Fruit fly (Drosophila melanogaster): ENCODE data around the gene Cf2.

Cf2 gene

DNA sequence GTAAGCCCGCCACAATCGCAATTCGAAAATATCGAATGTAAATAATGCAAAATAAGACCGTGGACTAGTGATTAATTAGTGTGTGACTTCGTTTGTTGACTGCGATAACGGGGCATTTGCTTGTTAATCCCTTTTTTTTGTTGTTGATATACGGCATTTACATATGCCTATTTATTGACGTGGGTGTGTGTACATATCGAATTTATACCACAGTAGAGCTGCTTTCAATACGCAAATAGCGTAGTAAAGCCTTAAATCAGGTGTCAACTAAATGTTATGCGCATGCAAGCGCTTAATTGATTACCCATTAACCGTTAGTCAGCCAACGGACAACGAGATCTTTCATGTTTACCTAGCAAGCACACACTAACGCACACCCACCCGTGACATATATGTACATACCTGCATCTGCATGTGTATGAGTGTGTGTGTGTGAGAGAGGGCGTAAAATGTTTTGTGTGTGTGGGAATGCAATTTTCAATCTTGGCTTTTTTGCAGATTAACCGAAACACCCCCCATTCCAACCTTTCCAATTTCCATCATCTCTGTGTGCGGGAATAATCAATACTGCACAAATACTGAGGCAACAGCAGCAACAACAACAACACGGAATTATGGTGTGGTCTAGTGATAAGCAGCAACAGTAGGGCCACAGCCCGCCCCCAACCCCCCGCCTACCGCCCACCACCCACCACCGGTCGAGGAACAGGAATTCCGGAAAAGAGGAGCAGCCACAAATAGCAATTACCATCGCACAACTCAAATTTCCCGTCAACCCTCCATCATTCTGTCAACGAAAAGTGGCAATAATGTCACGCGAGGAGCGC, 44.2 kb downstream of the Cf2 start (continued):
- TF ChIP-seq CG8388 (GFP tag; optimal IDR thresholded peaks at IDR 0.05): peak; percentile 33
- no peak for TF ChIP-seq HLH4C (GFP tag; IDR thresholded peaks at IDR 0.05; ENCODE audit: partially characterized antibody)
- TF ChIP-seq Chrac-16 (GFP tag; optimal IDR thresholded peaks at IDR 0.05): no peak
- TF ChIP-seq lilli (GFP tag; optimal IDR thresholded peaks at IDR 0.05): no peak
- no peak for TF ChIP-seq pnt (GFP tag; optimal IDR thresholded peaks at IDR 0.05)
- TF ChIP-seq mld (GFP tag; IDR thresholded peaks at IDR 0.05; ENCODE audit: partially characterized antibody): no peak
- TF ChIP-seq CG12391 (tag; optimal IDR thresholded peaks at IDR 0.05): no peak
- TF ChIP-seq CG11247 (GFP tag; IDR thresholded peaks at IDR 0.05): no peak
- no peak for TF ChIP-seq Taf1 (GFP tag; IDR thresholded peaks at IDR 0.05)
- TF ChIP-seq slp2 (GFP tag; optimal IDR thresholded peaks at IDR 0.05): no peak
- no peak for TF ChIP-seq CG7786 (GFP tag; optimal IDR thresholded peaks at IDR 0.05)
- no peak for TF ChIP-seq CG18011 (GFP tag; optimal IDR thresholded peaks at IDR 0.05)
- no peak for TF ChIP-seq BEAF-32 (GFP tag; optimal IDR thresholded peaks at IDR 0.05)
- TF ChIP-seq amos (GFP tag; IDR thresholded peaks at IDR 0.05; ENCODE audit: partially characterized antibody): no peak
- no peak for TF ChIP-seq hkb (optimal IDR thresholded peaks at IDR 0.05)
- 0 out of 2 replicates have a peak, but pooled peaks have one; percentile 47 for TF ChIP-seq hkb (GFP tag; IDR thresholded peaks at IDR 0.05)
- TF ChIP-seq ind (GFP tag; optimal IDR thresholded peaks at IDR 0.05): no peak
- no peak for TF ChIP-seq gsb (GFP tag; IDR thresholded peaks at IDR 0.05)
- no peak for TF ChIP-seq CG43689 (GFP tag; IDR thresholded peaks at IDR 0.05)
- TF ChIP-seq CG7839 (tag; optimal IDR thresholded peaks at IDR 0.05): no peak
- no peak for TF ChIP-seq CG6854 (GFP tag; optimal IDR thresholded peaks at IDR 0.05)
- TF ChIP-seq zfh2 (GFP tag; optimal IDR thresholded peaks at IDR 0.05): no peak
- no peak for TF ChIP-seq nau (GFP tag; optimal IDR thresholded peaks at IDR 0.05)
- TF ChIP-seq lbe (GFP tag; optimal IDR thresholded peaks at IDR 0.05): no peak
- TF ChIP-seq CG10147 (GFP tag; optimal IDR thresholded peaks at IDR 0.05): no peak
- no peak for TF ChIP-seq Ravus (GFP tag; IDR thresholded peaks at IDR 0.05)
- TF ChIP-seq Deaf1 (tag; optimal IDR thresholded peaks at IDR 0.05): no peak
- peak; percentile 29 for TF ChIP-seq org-1 (GFP tag; optimal IDR thresholded peaks at IDR 0.05)
- TF ChIP-seq scrt (GFP tag; optimal IDR thresholded peaks at IDR 0.05): no peak
- peak; percentile 40; the same call in 1 of the 2 replicates for TF ChIP-seq Awh (GFP tag; IDR thresholded peaks at IDR 0.05)
- TF ChIP-seq chinmo (GFP tag; IDR thresholded peaks at IDR 0.05; ENCODE audit: partially characterized antibody): no peak
- TF ChIP-seq CG9437 (GFP tag; optimal IDR thresholded peaks at IDR 0.05): no peak
- no peak for TF ChIP-seq abd-A (tag; optimal IDR thresholded peaks at IDR 0.05)
- TF ChIP-seq exex (tag; optimal IDR thresholded peaks at IDR 0.05): peak; percentile 22
- TF ChIP-seq CG1233 (GFP tag; optimal IDR thresholded peaks at IDR 0.05): peak; percentile 78
- no peak for TF ChIP-seq fru (optimal IDR thresholded peaks at IDR 0.05)
- TF ChIP-seq cato (GFP tag; optimal IDR thresholded peaks at IDR 0.05; ENCODE audit: borderline replicate concordance): no peak
- no peak for TF ChIP-seq CG5245 (GFP tag; optimal IDR thresholded peaks at IDR 0.05)
- TF ChIP-seq GATAe (GFP tag; conservative IDR thresholded peaks at IDR 0.05): no peak
- TF ChIP-seq HmgD (GFP tag; optimal IDR thresholded peaks at IDR 0.05): no peak
- TF ChIP-seq E2f1 (GFP tag; IDR thresholded peaks at IDR 0.05): no peak
- TF ChIP-seq kay (GFP tag; optimal IDR thresholded peaks at IDR 0.05): no peak
- TF ChIP-seq MESR4 (GFP tag; optimal IDR thresholded peaks at IDR 0.05): no peak
- TF ChIP-seq tll (GFP tag; optimal IDR thresholded peaks at IDR 0.05): peak in 1 of 2 experiments; percentile 64
- no peak for TF ChIP-seq gce (GFP tag; IDR thresholded peaks at IDR 0.05)
- peak; percentile 65 for TF ChIP-seq Med (GFP tag)
- no peak for TF ChIP-seq Poxn (GFP tag; IDR thresholded peaks at IDR 0.05)
